Worm (Caenorhabditis elegans): ENCODE results near the gene F53B1.2.

The F53B1.2 gene

ce11 chrX:2138923-2139322, 30.1 kb downstream of the F53B1.2 start:
- TF ChIP-seq mml-1 (tag; optimal IDR thresholded peaks at IDR 0.05) (no peak), nhr-25 (tag; optimal IDR thresholded peaks at IDR 0.05) (no peak), nfya-1 (tag; optimal IDR thresholded peaks at IDR 0.05; ENCODE audit: insufficient read depth) (peak; percentile 16), fkh-10 (GFP tag; optimal IDR thresholded peaks at IDR 0.05) (peak; percentile 55)

- TF ChIP-seq fos-1 (tag; optimal IDR thresholded peaks at IDR 0.05) (no peak), lsy-12 (tag; optimal IDR thresholded peaks at IDR 0.05) (no peak), nhr-28 (tag; optimal IDR thresholded peaks at IDR 0.05) (no peak), hmg-11 (tag; optimal IDR thresholded peaks at IDR 0.05) (peak; percentile 46), nfya-1 (tag; optimal IDR thresholded peaks at IDR 0.05; ENCODE audit: insufficient read depth) (peak; percentile 40)
Observed at ce11 chrX:2140610-2141009, 31.8 kb downstream of the F53B1.2 start.

- TF ChIP-seq nhr-23 (tag; optimal IDR thresholded peaks at IDR 0.05) (peak; percentile 89), nhr-43 (tag; optimal IDR thresholded peaks at IDR 0.05; ENCODE audit: poor library complexity, severe bottlenecking) (peak; percentile 34), nhr-77 (tag; optimal IDR thresholded peaks at IDR 0.05) (no peak)
Observed at ce11 chrX:2144236-2144635, 35.5 kb downstream of the F53B1.2 start.

ce11 chrX:2144875-2145274, 36.1 kb downstream of the F53B1.2 start:
- TF ChIP-seq tbx-2 (tag; optimal IDR thresholded peaks at IDR 0.05) (no peak), nhr-28 (tag; optimal IDR thresholded peaks at IDR 0.05) (no peak), ama-1 (optimal IDR thresholded peaks at IDR 0.05) (no peak), pqm-1 (tag; optimal IDR thresholded peaks at IDR 0.05) (no peak), lin-39 (tag; optimal IDR thresholded peaks at IDR 0.05) (no peak), mml-1 (tag; optimal IDR thresholded peaks at IDR 0.05) (no peak), ceh-82 (tag; optimal IDR thresholded peaks at IDR 0.05) (no peak), ztf-4 (tag; optimal IDR thresholded peaks at IDR 0.05) (no peak), nhr-23 (tag; optimal IDR thresholded peaks at IDR 0.05) (no peak), elt-3 (tag; optimal IDR thresholded peaks at IDR 0.05) (no peak), snpc-4 (tag; optimal IDR thresholded peaks at IDR 0.05) (no peak), fos-1 (tag; optimal IDR thresholded peaks at IDR 0.05) (no peak), unc-62 (GFP tag; optimal IDR thresholded peaks at IDR 0.05) (no peak), nhr-76 (tag; optimal IDR thresholded peaks at IDR 0.05) (no peak), R02D3.7 (tag; optimal IDR thresholded peaks at IDR 0.05) (no peak)

- TF ChIP-seq elt-1 (tag; optimal IDR thresholded peaks at IDR 0.05) (peak; percentile 39), nhr-23 (tag; optimal IDR thresholded peaks at IDR 0.05) (peak; percentile 88), ZK546.5 (tag; optimal IDR thresholded peaks at IDR 0.05) (no peak), ztf-4 (tag; optimal IDR thresholded peaks at IDR 0.05) (no peak)
Observed at ce11 chrX:2145629-2146028, 36.8 kb downstream of the F53B1.2 start, which contains the start of gene dpy-3. TSS of gene dpy-3 (minus strand) at chrX:2145647.

- TF ChIP-seq jun-1 (tag; optimal IDR thresholded peaks at IDR 0.05) (no peak), unc-62 (GFP tag; optimal IDR thresholded peaks at IDR 0.05) (no peak), nhr-77 (tag; optimal IDR thresholded peaks at IDR 0.05) (no peak), nhr-28 (tag; optimal IDR thresholded peaks at IDR 0.05) (no peak), mml-1 (tag; optimal IDR thresholded peaks at IDR 0.05) (no peak), hmg-11 (tag; optimal IDR thresholded peaks at IDR 0.05) (no peak), nhr-23 (tag; optimal IDR thresholded peaks at IDR 0.05) (no peak), lin-39 (tag; optimal IDR thresholded peaks at IDR 0.05) (no peak), nhr-76 (tag; optimal IDR thresholded peaks at IDR 0.05) (no peak), nhr-11 (tag; optimal IDR thresholded peaks at IDR 0.05) (no peak), egl-27 (tag; optimal IDR thresholded peaks at IDR 0.05) (no peak), egl-5 (tag; optimal IDR thresholded peaks at IDR 0.05) (no peak), nhr-43 (tag; optimal IDR thresholded peaks at IDR 0.05; ENCODE audit: poor library complexity, severe bottlenecking) (no peak), nhr-25 (tag; optimal IDR thresholded peaks at IDR 0.05) (no peak), elt-2 (tag; optimal IDR thresholded peaks at IDR 0.05) (no peak), unc-39 (tag; optimal IDR thresholded peaks at IDR 0.05) (no peak)
Observed at ce11 chrX:2150006-2150405, 41.2 kb downstream of the F53B1.2 start, which contains the start of gene npax-2. TSS of gene npax-2 (minus strand) at chrX:2150106.

ce11 chrX:2152062-2152461, 43.3 kb downstream of the F53B1.2 start:
- TF ChIP-seq ztf-4 (tag; optimal IDR thresholded peaks at IDR 0.05) (no peak), jun-1 (tag; optimal IDR thresholded peaks at IDR 0.05) (no peak), mml-1 (tag; optimal IDR thresholded peaks at IDR 0.05) (no peak), zag-1 (tag; optimal IDR thresholded peaks at IDR 0.05) (no peak), nhr-77 (tag; optimal IDR thresholded peaks at IDR 0.05) (no peak), ama-1 (optimal IDR thresholded peaks at IDR 0.05) (no peak), R02D3.7 (tag; optimal IDR thresholded peaks at IDR 0.05) (no peak), skn-1 (tag; optimal IDR thresholded peaks at IDR 0.05) (no peak), lsy-12 (tag; optimal IDR thresholded peaks at IDR 0.05) (no peak), ceh-9 (tag; optimal IDR thresholded peaks at IDR 0.05) (no peak), ceh-16 (tag; optimal IDR thresholded peaks at IDR 0.05) (no peak), elt-3 (tag; optimal IDR thresholded peaks at IDR 0.05) (no peak)
